Worm (Caenorhabditis elegans): ENCODE data around the gene zmp-6.
A peak's percentile ranks its signal among the peaks of the same experiment; 100 is the strongest.

zmp-6 gene

ce11 chrIII:7247740-7248139, at the start of gene zmp-6:
Gene zmp-6, minus strand, starts transcription at chrIII:7247840.
- TF ChIP-seq lin-13 (tag; optimal IDR thresholded peaks at IDR 0.05) = no peak
- TF ChIP-seq ceh-83 (GFP tag; optimal IDR thresholded peaks at IDR 0.05) = no peak

DNA sequence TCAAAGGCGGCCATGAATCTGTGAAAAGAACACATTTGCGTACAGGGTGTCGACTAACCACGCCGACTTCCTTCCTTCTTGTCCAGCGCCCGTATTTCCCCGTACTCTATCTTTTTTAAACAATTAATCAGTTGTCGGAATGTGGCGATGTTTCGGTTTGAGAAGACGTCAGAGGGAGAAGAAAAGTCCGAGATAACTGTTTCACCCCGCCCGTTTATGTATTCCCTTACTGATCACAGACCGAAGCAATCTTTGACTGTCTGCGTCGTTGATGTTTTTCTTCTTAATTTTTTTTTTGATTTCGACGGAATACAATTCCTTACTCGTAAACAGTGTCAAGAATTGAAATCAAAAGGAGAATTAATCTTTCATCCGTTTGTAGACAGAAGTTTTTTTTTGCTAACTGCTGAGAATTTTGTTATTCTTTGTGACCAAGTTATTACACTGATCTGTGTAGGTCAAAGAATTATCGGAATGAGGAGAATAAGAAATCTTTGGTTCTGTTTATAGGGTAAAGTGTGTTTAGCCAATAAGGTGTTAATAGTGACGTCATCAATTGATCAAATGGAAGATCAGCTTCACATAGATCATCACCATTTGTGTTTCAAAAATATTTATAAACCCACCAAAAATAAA, 49.5 kb upstream of the zmp-6 start:
- TF ChIP-seq cnd-1 (tag; optimal IDR thresholded peaks at IDR 0.05) = no peak
- no peak for TF ChIP-seq ceh-83 (GFP tag; optimal IDR thresholded peaks at IDR 0.05)
- no peak for TF ChIP-seq sem-2 (GFP tag; optimal IDR thresholded peaks at IDR 0.05)

- TF ChIP-seq ceh-83 (GFP tag; optimal IDR thresholded peaks at IDR 0.05) (no peak), lin-13 (tag; optimal IDR thresholded peaks at IDR 0.05) (no peak), blmp-1 (tag; optimal IDR thresholded peaks at IDR 0.05) (no peak), sptf-1 (tag; optimal IDR thresholded peaks at IDR 0.05) (no peak), lin-32 (GFP tag; optimal IDR thresholded peaks at IDR 0.05) (no peak), M03D4.4 (tag; optimal IDR thresholded peaks at IDR 0.05) (no peak), cnd-1 (tag; optimal IDR thresholded peaks at IDR 0.05) (no peak), elt-1 (tag; optimal IDR thresholded peaks at IDR 0.05; ENCODE audit: borderline replicate concordance, insufficient read depth) (no peak), ceh-39 (tag; optimal IDR thresholded peaks at IDR 0.05) (no peak), nhr-2 (tag; optimal IDR thresholded peaks at IDR 0.05) (no peak), flh-1 (GFP tag; optimal IDR thresholded peaks at IDR 0.05) (no peak), ztf-11 (tag; optimal IDR thresholded peaks at IDR 0.05) (no peak)
These were observed 48.5 kb upstream of the zmp-6 start for ce11 chrIII:7296092-7296668.

DNA sequence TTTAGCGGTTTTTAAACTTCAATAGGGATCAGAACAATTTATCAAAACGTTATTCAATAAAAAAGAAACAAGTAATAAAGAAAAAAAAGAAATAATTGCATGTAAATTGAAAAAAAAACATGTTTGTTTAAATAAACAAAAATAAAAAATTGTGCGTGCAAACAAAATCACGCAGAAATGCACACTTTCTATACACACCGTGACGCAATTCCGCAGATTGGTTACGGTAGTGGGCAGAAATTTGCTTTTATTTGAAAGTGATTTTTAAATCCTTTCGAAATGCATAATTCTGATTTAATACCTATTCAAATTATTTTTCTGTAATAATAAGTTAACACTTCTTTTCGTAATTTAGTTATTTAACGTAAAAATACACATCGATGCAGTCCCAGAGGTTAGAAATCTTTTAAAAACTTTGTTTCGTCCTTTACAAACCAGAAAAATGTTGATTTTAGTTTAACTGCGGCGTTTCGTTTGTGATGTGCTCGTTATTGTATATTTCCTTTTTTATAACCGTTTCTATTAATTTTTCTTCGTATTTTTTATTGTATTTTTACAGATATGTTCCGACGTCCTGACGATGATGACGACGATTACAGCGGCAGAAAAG, 45.5 kb upstream of the zmp-6 start, which contains the start of gene cwf-19L2:
Gene cwf-19L2, plus strand, starts transcription at position 560 of the 610 bp plus-strand sequence.
- no peak for TF ChIP-seq drap-1 (GFP tag; optimal IDR thresholded peaks at IDR 0.05)
- TF ChIP-seq lsy-2 (tag; optimal IDR thresholded peaks at IDR 0.05) = peak; percentile 89

DNA sequence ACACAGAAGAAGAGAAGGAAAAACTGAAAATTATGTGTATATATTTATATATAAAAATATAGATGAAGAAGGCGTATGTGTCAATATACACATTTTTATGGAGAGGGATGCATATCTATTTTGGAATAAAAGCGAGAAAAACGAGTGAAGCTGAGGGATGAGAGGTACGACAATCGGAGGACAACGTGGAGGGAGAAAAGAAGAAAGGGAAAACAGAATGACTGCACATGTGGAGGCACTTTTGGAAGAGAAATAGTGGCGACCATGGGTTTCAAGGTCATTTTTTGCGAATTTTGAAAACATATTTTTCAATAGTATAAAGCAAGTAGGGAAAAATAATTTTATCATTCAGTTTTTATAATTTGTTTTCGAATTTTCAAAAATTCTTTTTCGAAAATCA, 44.9 kb upstream of the zmp-6 start:
- TF ChIP-seq ceh-83 (GFP tag; optimal IDR thresholded peaks at IDR 0.05) = no peak
- TF ChIP-seq mep-1 (tag; optimal IDR thresholded peaks at IDR 0.05) = no peak
- no peak for TF ChIP-seq hlh-1 (tag; optimal IDR thresholded peaks at IDR 0.05)
- peak; percentile 59 for TF ChIP-seq blmp-1 (tag; optimal IDR thresholded peaks at IDR 0.05)

ce11 chrIII:7291216-7291615, 43.6 kb upstream of the zmp-6 start:
- TF ChIP-seq ceh-43 (GFP tag; optimal IDR thresholded peaks at IDR 0.05) = no peak
- no peak for TF ChIP-seq M03D4.4 (tag; optimal IDR thresholded peaks at IDR 0.05)
- peak; percentile 70 for TF ChIP-seq ces-1 (GFP tag; optimal IDR thresholded peaks at IDR 0.05)

ce11 chrIII:7290462-7290861, 42.8 kb upstream of the zmp-6 start, which contains the start of gene algn-11:
Gene algn-11, minus strand, starts transcription at chrIII:7290562.
- TF ChIP-seq zip-8 (tag; optimal IDR thresholded peaks at IDR 0.05) (no peak), snpc-4 (tag; optimal IDR thresholded peaks at IDR 0.05) (no peak), unc-120 (tag; optimal IDR thresholded peaks at IDR 0.05; ENCODE audit: poor library complexity, severe bottlenecking) (no peak), mab-5 (tag; optimal IDR thresholded peaks at IDR 0.05) (no peak), unc-39 (tag; optimal IDR thresholded peaks at IDR 0.05) (no peak)

DNA sequence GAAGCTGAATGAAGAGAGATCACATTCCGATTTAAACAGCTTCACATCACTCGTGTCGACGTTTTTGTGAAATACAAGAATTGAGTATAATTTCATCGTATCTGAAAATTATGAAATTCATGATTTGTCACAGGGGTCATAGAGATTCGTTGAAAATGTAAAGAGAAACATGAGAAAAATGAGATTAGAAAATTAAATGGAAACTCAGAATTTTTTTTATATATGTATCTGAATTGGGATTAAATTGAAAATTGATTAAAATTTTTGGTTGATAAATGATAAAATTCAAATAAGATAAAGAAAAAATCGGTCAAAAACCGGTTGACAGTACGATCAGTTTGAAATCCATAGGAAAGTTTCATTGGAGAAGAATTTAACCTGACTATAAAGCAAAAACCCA, 39.9 kb upstream of the zmp-6 start, which contains the start of gene ykt-6:
Gene ykt-6, minus strand, starts transcription at position 101 of the 400 bp plus-strand sequence.
- no peak for TF ChIP-seq M03D4.4 (tag; optimal IDR thresholded peaks at IDR 0.05)
- no peak for TF ChIP-seq ham-2 (GFP tag; optimal IDR thresholded peaks at IDR 0.05)
- TF ChIP-seq nhr-12 (tag; optimal IDR thresholded peaks at IDR 0.05) = no peak
- no peak for TF ChIP-seq sptf-1 (tag; optimal IDR thresholded peaks at IDR 0.05)
